Worm (Caenorhabditis elegans): ENCODE measurements around the gene F43E2.1.

Gene F43E2.1

DNA sequence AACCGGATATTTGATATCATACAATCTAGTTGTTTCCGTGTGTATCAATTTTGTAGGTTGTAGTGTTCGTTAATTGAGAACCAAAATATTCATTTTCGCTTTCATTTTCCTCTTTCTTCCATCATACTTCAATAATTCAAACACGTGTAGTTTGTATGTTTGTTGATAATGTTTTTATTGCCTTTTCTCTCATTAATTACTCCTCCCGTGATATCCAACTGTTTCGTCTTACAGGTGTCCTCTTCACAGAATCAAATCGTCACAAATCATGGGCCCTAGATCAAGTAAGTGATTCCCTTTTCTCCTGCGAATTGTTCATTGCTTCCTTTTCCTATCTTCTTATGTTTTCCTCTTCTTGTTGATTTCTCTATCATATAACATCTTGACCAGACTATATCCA, 36.1 kb upstream of the F43E2.1 start, which contains the start of gene nhr-21:
nhr-21 (plus strand) TSS at position 235 of the 400 bp plus-strand sequence.
- TF ChIP-seq nhr-6 (tag; optimal IDR thresholded peaks at IDR 0.05): peak; percentile 70
- peak; percentile 49 for TF ChIP-seq ztf-4 (tag; optimal IDR thresholded peaks at IDR 0.05)
- no peak for TF ChIP-seq gmeb-1 (tag; optimal IDR thresholded peaks at IDR 0.05)
- TF ChIP-seq snpc-4 (tag; optimal IDR thresholded peaks at IDR 0.05): no peak
- no peak for TF ChIP-seq dmd-4 (tag; optimal IDR thresholded peaks at IDR 0.05)
- TF ChIP-seq ztf-1 (GFP tag; conservative IDR thresholded peaks at IDR 0.05): no peak
- TF ChIP-seq nhr-25 (tag; optimal IDR thresholded peaks at IDR 0.05): peak; percentile 34
- no peak for TF ChIP-seq nhr-11 (tag; optimal IDR thresholded peaks at IDR 0.05)
- no peak for TF ChIP-seq nhr-21 (tag; optimal IDR thresholded peaks at IDR 0.05)
- TF ChIP-seq skn-1 (tag; optimal IDR thresholded peaks at IDR 0.05): no peak
- no peak for TF ChIP-seq F13H6.1 (tag; optimal IDR thresholded peaks at IDR 0.05)
- TF ChIP-seq peb-1 (tag; optimal IDR thresholded peaks at IDR 0.05): no peak
- no peak for TF ChIP-seq alr-1 (tag; optimal IDR thresholded peaks at IDR 0.05)
- peak; percentile 65 for TF ChIP-seq crh-2 (tag; optimal IDR thresholded peaks at IDR 0.05)
- TF ChIP-seq egl-27 (tag; optimal IDR thresholded peaks at IDR 0.05): peak; percentile 4
- no peak for TF ChIP-seq nhr-10 (tag; optimal IDR thresholded peaks at IDR 0.05)
- TF ChIP-seq zag-1 (tag; optimal IDR thresholded peaks at IDR 0.05): no peak
- no peak for TF ChIP-seq nhr-12 (tag; optimal IDR thresholded peaks at IDR 0.05)
- TF ChIP-seq ama-1 (optimal IDR thresholded peaks at IDR 0.05): no peak
- TF ChIP-seq nhr-77 (tag; optimal IDR thresholded peaks at IDR 0.05): no peak
- no peak for TF ChIP-seq elt-3 (tag; optimal IDR thresholded peaks at IDR 0.05)
- TF ChIP-seq blmp-1 (tag; optimal IDR thresholded peaks at IDR 0.05; ENCODE audit: insufficient read depth): peak; percentile 84
- TF ChIP-seq unc-62 (GFP tag; optimal IDR thresholded peaks at IDR 0.05): no peak
- no peak for TF ChIP-seq C34F6.9 (tag; optimal IDR thresholded peaks at IDR 0.05)
- no peak for TF ChIP-seq mbf-1 (tag; optimal IDR thresholded peaks at IDR 0.05)
- no peak for TF ChIP-seq nhr-23 (tag; optimal IDR thresholded peaks at IDR 0.05)
- peak; percentile 16 for TF ChIP-seq sma-3 (GFP tag; optimal IDR thresholded peaks at IDR 0.05)
- no peak for TF ChIP-seq fos-1 (tag; optimal IDR thresholded peaks at IDR 0.05)
- TF ChIP-seq R02D3.7 (tag; optimal IDR thresholded peaks at IDR 0.05): no peak
- peak; percentile 37 for TF ChIP-seq sem-4 (tag; optimal IDR thresholded peaks at IDR 0.05)
- TF ChIP-seq ceh-82 (tag; optimal IDR thresholded peaks at IDR 0.05): no peak
- TF ChIP-seq mab-5 (tag; optimal IDR thresholded peaks at IDR 0.05): no peak
- no peak for TF ChIP-seq ztf-11 (tag; optimal IDR thresholded peaks at IDR 0.05)
- TF ChIP-seq aly-2 (tag; optimal IDR thresholded peaks at IDR 0.05): no peak
- no peak for TF ChIP-seq elt-1 (tag; optimal IDR thresholded peaks at IDR 0.05)
- peak; percentile 88 for TF ChIP-seq sma-9 (GFP tag; optimal IDR thresholded peaks at IDR 0.05)
- no peak for TF ChIP-seq sma-9 (tag; optimal IDR thresholded peaks at IDR 0.05)
- TF ChIP-seq lin-13 (GFP tag; optimal IDR thresholded peaks at IDR 0.05): no peak
- no peak for TF ChIP-seq ceh-16 (tag; optimal IDR thresholded peaks at IDR 0.05)
- TF ChIP-seq Y55F3AM.14 (GFP tag; optimal IDR thresholded peaks at IDR 0.05): no peak
- TF ChIP-seq ZK546.5 (tag; optimal IDR thresholded peaks at IDR 0.05): no peak
- no peak for TF ChIP-seq lin-11 (tag; optimal IDR thresholded peaks at IDR 0.05)
- no peak for TF ChIP-seq unc-39 (tag; optimal IDR thresholded peaks at IDR 0.05)
- peak in 1 of 2 experiments; percentile 56 for TF ChIP-seq lsy-2 (tag; optimal IDR thresholded peaks at IDR 0.05)
- no peak for TF ChIP-seq nhr-237 (tag; optimal IDR thresholded peaks at IDR 0.05)
- no peak for TF ChIP-seq lin-39 (tag; optimal IDR thresholded peaks at IDR 0.05)
- TF ChIP-seq nhr-129 (tag; optimal IDR thresholded peaks at IDR 0.05): peak; percentile 67
- no peak for TF ChIP-seq unc-55 (GFP tag; optimal IDR thresholded peaks at IDR 0.05)
- TF ChIP-seq mdl-1 (tag; optimal IDR thresholded peaks at IDR 0.05): peak in 1 of 2 experiments; percentile 16
